Fruit fly (Drosophila melanogaster): ENCODE measurements around the gene CG31668.

dm6 chr2L:2181971-2182643 lies 23.9 kb downstream of the CG31668 start:
- TF ChIP-seq ovo (GFP tag; optimal IDR thresholded peaks at IDR 0.05) (no peak), CG11617 (GFP tag; optimal IDR thresholded peaks at IDR 0.05) (no peak), CG5204 (GFP tag; optimal IDR thresholded peaks at IDR 0.05) (no peak), CG7045 (GFP tag; optimal IDR thresholded peaks at IDR 0.05) (no peak), CG1620 (GFP tag; optimal IDR thresholded peaks at IDR 0.05) (no peak), cnc (optimal IDR thresholded peaks at IDR 0.05) (no peak), Mnt (GFP tag; optimal IDR thresholded peaks at IDR 0.05) (no peak), bab1 (GFP tag; optimal IDR thresholded peaks at IDR 0.05) (no peak), CG7101 (tag; optimal IDR thresholded peaks at IDR 0.05) (no peak), Clk (GFP tag; optimal IDR thresholded peaks at IDR 0.05) (no peak), tj (GFP tag; optimal IDR thresholded peaks at IDR 0.05) (no peak), kay (GFP tag; ENCODE audit: borderline replicate concordance) (no peak), Hr96 (GFP tag; optimal IDR thresholded peaks at IDR 0.05) (no peak), CG12768 (GFP tag; optimal IDR thresholded peaks at IDR 0.05) (no peak)
